Fruit fly (Drosophila melanogaster): ENCODE results near the gene CG18223.

Gene CG18223

DNA sequence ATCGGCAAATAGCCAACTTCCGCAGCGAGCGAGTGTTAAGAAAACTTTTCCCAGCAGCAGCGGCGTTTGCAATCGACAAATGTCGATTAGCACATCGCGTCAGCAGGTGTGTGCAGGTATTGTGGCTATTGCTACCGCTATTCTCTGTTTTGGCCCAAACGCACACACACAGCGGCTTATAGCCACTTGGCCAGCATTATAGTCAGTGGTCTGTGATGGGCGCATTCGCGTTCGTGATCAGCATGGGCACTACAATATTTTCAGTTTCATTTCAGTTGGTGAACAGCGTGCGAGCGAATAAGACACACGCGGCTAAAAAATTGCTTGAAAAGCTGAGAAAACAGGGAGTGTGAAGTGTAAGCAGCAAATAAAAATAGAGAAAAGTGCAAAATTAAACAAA lies 30.2 kb upstream of the CG18223 start, which contains the start of gene CG6836 (continued):
- TF ChIP-seq vvl (GFP tag; IDR thresholded peaks at IDR 0.05) (peak; percentile 44; the same call in 1 of the 2 replicates), org-1 (GFP tag; optimal IDR thresholded peaks at IDR 0.05) (no peak), Rx (GFP tag; IDR thresholded peaks at IDR 0.05) (0 out of 2 replicates have a peak, but pooled peaks have one; percentile 18), bsh (GFP tag; optimal IDR thresholded peaks at IDR 0.05) (no peak), mirr (GFP tag; optimal IDR thresholded peaks at IDR 0.05) (peak; percentile 10), CG8944 (GFP tag; optimal IDR thresholded peaks at IDR 0.05) (no peak), Nf-YC (tag; optimal IDR thresholded peaks at IDR 0.05) (no peak), CG13424 (tag; optimal IDR thresholded peaks at IDR 0.05) (no peak), CG14014 (GFP tag; IDR thresholded peaks at IDR 0.05) (no peak), ato (GFP tag; IDR thresholded peaks at IDR 0.05; ENCODE audit: partially characterized antibody) (no peak), caup (GFP tag; optimal IDR thresholded peaks at IDR 0.05; ENCODE audit: severe bottlenecking) (no peak), sc (optimal IDR thresholded peaks at IDR 0.05) (no peak), sc (GFP tag; optimal IDR thresholded peaks at IDR 0.05) (no peak), CG4820 (GFP tag; optimal IDR thresholded peaks at IDR 0.05) (no peak), CG42726 (GFP tag; IDR thresholded peaks at IDR 0.05; ENCODE audit: partially characterized antibody) (no peak), CG12299 (tag; optimal IDR thresholded peaks at IDR 0.05) (no peak), ken (GFP tag; IDR thresholded peaks at IDR 0.05) (peak; percentile 28; the same call in 1 of the 3 replicates), Ets97D (GFP tag; optimal IDR thresholded peaks at IDR 0.05) (no peak), Blimp-1 (GFP tag; optimal IDR thresholded peaks at IDR 0.05) (peak; percentile 36), salm (tag; optimal IDR thresholded peaks at IDR 0.05) (no peak), pzg (GFP tag; optimal IDR thresholded peaks at IDR 0.05) (no peak), Dfd (GFP tag; optimal IDR thresholded peaks at IDR 0.05) (no peak), CG15601 (tag; optimal IDR thresholded peaks at IDR 0.05) (no peak), CoRest (tag; optimal IDR thresholded peaks at IDR 0.05) (no peak), tio (GFP tag; optimal IDR thresholded peaks at IDR 0.05) (no peak), pnt (GFP tag; optimal IDR thresholded peaks at IDR 0.05) (no peak), CG31224 (GFP tag; IDR thresholded peaks at IDR 0.05) (no peak), CG16863 (GFP tag; optimal IDR thresholded peaks at IDR 0.05) (no peak), CG10462 (GFP tag; optimal IDR thresholded peaks at IDR 0.05) (no peak), sob (GFP tag; IDR thresholded peaks at IDR 0.05) (peak; percentile 17; the same call in 1 of the 2 replicates), sr (GFP tag; IDR thresholded peaks at IDR 0.05) (0 out of 3 replicates have a peak, but pooled peaks have one; percentile 9), CG4328 (GFP tag; optimal IDR thresholded peaks at IDR 0.05) (no peak), Meics (GFP tag; optimal IDR thresholded peaks at IDR 0.05) (no peak), CG34224 (GFP tag; IDR thresholded peaks at IDR 0.05; ENCODE audit: partially characterized antibody) (no peak), CG12155 (GFP tag; optimal IDR thresholded peaks at IDR 0.05) (no peak), CG10654 (GFP tag; optimal IDR thresholded peaks at IDR 0.05) (no peak)

DNA sequence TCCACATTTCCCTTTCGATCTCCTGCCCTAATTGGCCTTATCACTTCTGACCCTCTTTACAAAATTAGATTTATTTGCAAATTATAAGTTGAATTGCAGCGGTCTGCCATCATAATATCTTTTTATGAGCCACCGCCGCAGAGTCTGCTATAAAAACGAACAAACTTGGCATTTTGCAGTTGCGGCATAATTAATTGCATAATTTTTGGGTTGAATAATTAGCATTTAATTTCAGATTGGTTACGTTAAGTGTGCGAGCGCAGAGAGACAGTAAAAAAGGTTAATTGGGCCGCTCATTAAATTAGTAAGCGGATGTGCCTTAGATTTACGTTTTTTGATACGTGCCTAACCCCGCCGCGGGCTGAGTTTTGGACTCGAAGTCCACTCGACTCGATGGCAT lies 29.0 kb upstream of the CG18223 start:
- TF ChIP-seq CG10543 (GFP tag; optimal IDR thresholded peaks at IDR 0.05), result no peak
- 0 out of 3 replicates have a peak, but pooled peaks have one; percentile 20 for TF ChIP-seq CG2199 (GFP tag; IDR thresholded peaks at IDR 0.05)
- TF ChIP-seq CG14014 (GFP tag; IDR thresholded peaks at IDR 0.05), result no peak
- peak; percentile 47; the same call in 1 of the 3 replicates for TF ChIP-seq z (GFP tag; IDR thresholded peaks at IDR 0.05)
- no peak for TF ChIP-seq run (tag; optimal IDR thresholded peaks at IDR 0.05)
- TF ChIP-seq CG9437 (GFP tag; optimal IDR thresholded peaks at IDR 0.05), result peak; percentile 86
- no peak for TF ChIP-seq Dek (tag; optimal IDR thresholded peaks at IDR 0.05)
- TF ChIP-seq stwl (tag; optimal IDR thresholded peaks at IDR 0.05), result peak; percentile 9
- TF ChIP-seq CrebB (tag; optimal IDR thresholded peaks at IDR 0.05), result no peak
- TF ChIP-seq CG13123 (GFP tag; optimal IDR thresholded peaks at IDR 0.05), result no peak
- peak; percentile 28 for TF ChIP-seq Rfx (GFP tag; IDR thresholded peaks at IDR 0.05)
- TF ChIP-seq disco-r (GFP tag; optimal IDR thresholded peaks at IDR 0.05), result no peak
- 0 out of 4 replicates have a peak, but pooled peaks have one; percentile 72 for TF ChIP-seq chinmo (GFP tag; IDR thresholded peaks at IDR 0.05; ENCODE audit: partially characterized antibody)
- no peak for TF ChIP-seq Ssrp (tag; optimal IDR thresholded peaks at IDR 0.05)
- no peak for TF ChIP-seq CG6654 (GFP tag; optimal IDR thresholded peaks at IDR 0.05)
- TF ChIP-seq Blimp-1 (GFP tag; optimal IDR thresholded peaks at IDR 0.05), result no peak
- TF ChIP-seq Vsx1 (GFP tag; optimal IDR thresholded peaks at IDR 0.05), result peak; percentile 50
- peak in 1 of 2 experiments; percentile 24 for TF ChIP-seq Hr78 (GFP tag; optimal IDR thresholded peaks at IDR 0.05)
